Fruit fly (Drosophila melanogaster) whole organism, embryonic: ENCODE data around the gene Ppt1.

Experiments used
- Antp ChIP-seq: fragments of 200-800 bp; sonication (Bioruptor generic); optimal IDR thresholded peaks from 3 replicates; lab custom pipeline; 2016; ENCODE audit warnings: missing biosample characterization, missing genetic modification characterization
- CG10321 ChIP-seq: fragments of 200-800 bp; sonication (Bioruptor generic); IDR thresholded peaks from 2 replicates; pipeline ENCODE4 v1.3.6; 2022; ENCODE audit warnings: missing biosample characterization, missing genetic modification characterization
- CG10462 ChIP-seq: fragments of 200-800 bp; sonication (Bioruptor generic); optimal IDR thresholded peaks from 2 replicates; lab custom pipeline; 2016; ENCODE audit warnings: missing biosample characterization, missing genetic modification characterization
- CG10654 ChIP-seq: fragments of 200-800 bp; sonication (Bioruptor generic); optimal IDR thresholded peaks from 2 replicates; lab custom pipeline; 2016; ENCODE audit warnings: missing biosample characterization, missing genetic modification characterization
- CG1233 ChIP-seq: fragments of 200-800 bp; sonication (Bioruptor generic); optimal IDR thresholded peaks from 4 replicates; lab custom pipeline; 2018; ENCODE audit warnings: missing biosample characterization, mild to moderate bottlenecking, missing genetic modification characterization
- CG12659 ChIP-seq: fragments of 200-800 bp; sonication (Bioruptor generic); optimal IDR thresholded peaks from 3 replicates; lab custom pipeline; 2017; ENCODE audit warnings: mild to moderate bottlenecking, missing biosample characterization, missing genetic modification reagents, missing genetic modification characterization
- CG14014 ChIP-seq: fragments of 200-800 bp; sonication (Bioruptor generic); IDR thresholded peaks from 2 replicates; pipeline ENCODE4 v1.3.6; 2022; ENCODE audit warnings: missing biosample characterization, missing genetic modification characterization
- CG14667 ChIP-seq: fragments of 200-800 bp; sonication (Bioruptor generic); IDR thresholded peaks from 2 replicates; pipeline ENCODE4 v1.3.6; 2022; ENCODE audit warnings: missing biosample characterization, missing genetic modification characterization
- CG14860 ChIP-seq: fragments of 200-800 bp; sonication (Bioruptor generic); IDR thresholded peaks from 3 replicates; pipeline ENCODE4 v1.3.6; 2022; ENCODE audit warnings: missing biosample characterization, missing genetic modification characterization; ENCODE audit not compliant: partially characterized antibody
- CG15269 ChIP-seq: fragments of 200-800 bp; sonication (Bioruptor generic); optimal IDR thresholded peaks from 2 replicates; lab custom pipeline; 2018; ENCODE audit warnings: missing biosample characterization, mild to moderate bottlenecking, missing genetic modification characterization, moderate library complexity
- CG1647 ChIP-seq: fragments of 200-800 bp; sonication (Bioruptor generic); optimal IDR thresholded peaks from 3 replicates; lab custom pipeline; 2016; ENCODE audit warnings: missing biosample characterization, missing genetic modification characterization
- CG17328 ChIP-seq: fragments of 200-800 bp; sonication (Bioruptor generic); IDR thresholded peaks from 2 replicates; pipeline ENCODE4 v1.3.6; 2022; ENCODE audit warnings: missing biosample characterization, missing genetic modification characterization
- CG17359 ChIP-seq: fragments of 200-800 bp; sonication (Bioruptor generic); optimal IDR thresholded peaks from 3 replicates; lab custom pipeline; 2018; ENCODE audit warnings: missing biosample characterization, mild to moderate bottlenecking, missing genetic modification characterization, moderate library complexity
- CG17612 ChIP-seq: fragments of 200-800 bp; sonication (Bioruptor generic); IDR thresholded peaks from 2 replicates; pipeline ENCODE4 v1.3.6; 2022; ENCODE audit warnings: missing biosample characterization, missing genetic modification characterization
- CG18011 ChIP-seq: fragments of 200-800 bp; sonication (Bioruptor generic); optimal IDR thresholded peaks from 2 replicates; lab custom pipeline; 2017; ENCODE audit warnings: missing biosample characterization, missing genetic modification characterization, mild to moderate bottlenecking, moderate library complexity, missing genotype
- CG2202 ChIP-seq: fragments of 200-800 bp; sonication (Bioruptor generic); optimal IDR thresholded peaks from 2 replicates; lab custom pipeline; 2018; ENCODE audit warnings: missing biosample characterization, mild to moderate bottlenecking, missing genetic modification characterization
- CG34376 ChIP-seq: fragments of 200-800 bp; sonication (Bioruptor generic); optimal IDR thresholded peaks from 2 replicates; lab custom pipeline; 2018; ENCODE audit warnings: missing biosample characterization, mild to moderate bottlenecking, missing genetic modification characterization
- CG3847 ChIP-seq: fragments of 200-800 bp; sonication (Bioruptor generic); IDR thresholded peaks from 2 replicates; pipeline ENCODE4 v1.3.6; 2022; ENCODE audit warnings: missing biosample characterization, missing genetic modification characterization
- CG4617 ChIP-seq: fragments of 200-800 bp; sonication (Bioruptor generic); optimal IDR thresholded peaks from 3 replicates; lab custom pipeline; 2016; ENCODE audit warnings: missing biosample characterization, missing genetic modification characterization, borderline replicate concordance
- CG5180 ChIP-seq: fragments of 200-800 bp; sonication (Bioruptor generic); optimal IDR thresholded peaks from 3 replicates; lab custom pipeline; 2017; ENCODE audit warnings: missing biosample characterization, missing genetic modification characterization, mild to moderate bottlenecking, moderate library complexity, missing genetic modification reagents
- CG6254 ChIP-seq: fragments of 200-800 bp; sonication (Bioruptor generic); optimal IDR thresholded peaks from 3 replicates; lab custom pipeline; 2017; ENCODE audit warnings: mild to moderate bottlenecking, missing biosample characterization, missing genetic modification reagents, missing genetic modification characterization
- CG7963 ChIP-seq: fragments of 200-800 bp; sonication (Bioruptor generic); IDR thresholded peaks from 3 replicates; pipeline ENCODE4 v1.3.6; 2022; ENCODE audit warnings: missing biosample characterization, missing genetic modification characterization; ENCODE audit not compliant: partially characterized antibody
- CG8281 ChIP-seq: fragments of 200-800 bp; sonication (Bioruptor generic); optimal IDR thresholded peaks from 2 replicates; lab custom pipeline; 2018; ENCODE audit warnings: missing biosample characterization, mild to moderate bottlenecking, missing genetic modification characterization, moderate library complexity
- CG8924 ChIP-seq: fragments of 200-800 bp; optimal IDR thresholded peaks from 3 replicates; lab custom pipeline; 2019; ENCODE audit warnings: missing biosample characterization, mild to moderate bottlenecking, missing genetic modification characterization, moderate library complexity
- Doc2 ChIP-seq: fragments of 200-800 bp; sonication (Bioruptor generic); IDR thresholded peaks from 2 replicates; pipeline ENCODE4 v1.3.6; 2022; ENCODE audit warnings: missing biosample characterization, missing genetic modification characterization
- Elba2 ChIP-seq: fragments of 200-800 bp; sonication (Bioruptor generic); optimal IDR thresholded peaks from 3 replicates; lab custom pipeline; 2016; ENCODE audit warnings: missing biosample characterization, missing genetic modification characterization
- Fer1 ChIP-seq: fragments of 200-800 bp; sonication (Bioruptor generic); optimal IDR thresholded peaks from 2 replicates; lab custom pipeline; 2017; ENCODE audit warnings: missing biosample characterization, mild to moderate bottlenecking, missing genetic modification characterization
- Fer3 ChIP-seq: fragments of 200-800 bp; sonication (Bioruptor generic); optimal IDR thresholded peaks from 2 replicates; lab custom pipeline; 2018; ENCODE audit warnings: missing biosample characterization, mild to moderate bottlenecking, missing genetic modification characterization, moderate library complexity
- Hr39 ChIP-seq: fragments of >200 bp; optimal IDR thresholded peaks from 2 replicates; lab custom pipeline; 2017
- Hr78 ChIP-seq, 2 experiments: fragments of 200-800 bp in 1 of 2; fragments of >200 bp in 1 of 2; sonication (Bioruptor generic) in 1 of 2; optimal IDR thresholded peaks; 2 replicates each; lab custom pipeline; 2017 to 2019; ENCODE audit warnings: missing biosample characterization in 2 of 2, missing genetic modification characterization in 2 of 2, mild to moderate bottlenecking in 1 of 2, moderate library complexity in 1 of 2
- Lpt ChIP-seq: fragments of >200 bp; optimal IDR thresholded peaks from 2 replicates; lab custom pipeline; 2018; ENCODE audit warnings: missing biosample characterization, missing genetic modification characterization
- Sin3A ChIP-seq: fragments of >200 bp; optimal IDR thresholded peaks from 2 replicates; lab custom pipeline; 2018
- bigmax ChIP-seq: fragments of 200-800 bp; sonication (Bioruptor generic); optimal IDR thresholded peaks from 2 replicates; lab custom pipeline; 2018; ENCODE audit warnings: missing biosample characterization, mild to moderate bottlenecking, missing genetic modification characterization
- ci ChIP-seq: fragments of 200-800 bp; sonication (Bioruptor generic); IDR thresholded peaks from 3 replicates; pipeline ENCODE4 v1.3.6; 2022; ENCODE audit warnings: missing biosample characterization, missing genetic modification characterization
- crc ChIP-seq: fragments of 200-800 bp; sonication (Bioruptor generic); optimal IDR thresholded peaks from 2 replicates; lab custom pipeline; 2016; ENCODE audit warnings: missing biosample characterization, missing genetic modification characterization
- croc ChIP-seq: fragments of 200-800 bp; sonication (Bioruptor generic); conservative IDR thresholded peaks from 3 replicates; pipeline ENCODE4 v1.3.6; 2022; ENCODE audit warnings: missing biosample characterization, missing genetic modification characterization
- fd3F ChIP-seq: fragments of 200-800 bp; sonication (Bioruptor generic); optimal IDR thresholded peaks from 2 replicates; lab custom pipeline; 2018; ENCODE audit warnings: missing biosample characterization, mild to moderate bottlenecking, missing genetic modification characterization, moderate library complexity
- knrl ChIP-seq: fragments of 200-800 bp; sonication (Bioruptor generic); IDR thresholded peaks from 3 replicates; pipeline ENCODE4 v1.3.6; 2022; ENCODE audit warnings: missing biosample characterization, missing genetic modification characterization; ENCODE audit not compliant: partially characterized antibody
- lilli ChIP-seq: fragments of 200-800 bp; sonication (Bioruptor generic); optimal IDR thresholded peaks from 3 replicates; lab custom pipeline; 2016; ENCODE audit warnings: missing biosample characterization, missing genetic modification characterization
- odd ChIP-seq: fragments of 200-800 bp; sonication (Bioruptor generic); optimal IDR thresholded peaks from 2 replicates; lab custom pipeline; 2017; ENCODE audit warnings: missing biosample characterization, mild to moderate bottlenecking, missing genetic modification characterization
- pan ChIP-seq, 4 experiments: fragments of >200 bp in 3 of 4; fragments of 200-800 bp in 1 of 4; sonication (Bioruptor generic) in 1 of 4; optimal IDR thresholded peaks in 3 of 4; IDR thresholded peaks in 1 of 4; 2 replicates each; pipeline versions ENCODE4 v1.3.6 to Lab custom; 2017 to 2022; ENCODE audit warnings: missing biosample characterization in 2 of 4, missing genetic modification characterization in 2 of 4, mixed read lengths in 1 of 4
- prd ChIP-seq, 3 experiments: fragments of >200 bp in 2 of 3; fragments of 200-800 bp in 1 of 3; sonication (Bioruptor generic) in 1 of 3; optimal IDR thresholded peaks in 2 of 3; IDR thresholded peaks in 1 of 3; 2 replicates in 2 of 3; 3 replicates in 1 of 3; pipeline versions ENCODE4 v1.3.6 to Lab custom; 2017 to 2022; ENCODE audit warnings: missing biosample characterization in 1 of 3, missing genetic modification characterization in 1 of 3
- ranshi ChIP-seq: fragments of 200-800 bp; sonication (Bioruptor generic); IDR thresholded peaks from 2 replicates; pipeline ENCODE4 v1.3.6; 2022; ENCODE audit warnings: missing biosample characterization, missing genetic modification characterization
- sqz ChIP-seq: fragments of 200-800 bp; sonication (Bioruptor generic); optimal IDR thresholded peaks from 3 replicates; lab custom pipeline; 2018; ENCODE audit warnings: missing biosample characterization, mild to moderate bottlenecking, missing genetic modification characterization
- usp ChIP-seq: fragments of >200 bp; optimal IDR thresholded peaks from 2 replicates; lab custom pipeline; 2017; ENCODE audit warnings: missing biosample characterization, missing genetic modification characterization
- zen2 ChIP-seq: fragments of 200-800 bp; sonication (Bioruptor generic); IDR thresholded peaks from 3 replicates; pipeline ENCODE4 v1.3.6; 2022; ENCODE audit warnings: missing biosample characterization, missing genetic modification characterization; ENCODE audit not compliant: partially characterized antibody

The Ppt1 gene

DNA sequence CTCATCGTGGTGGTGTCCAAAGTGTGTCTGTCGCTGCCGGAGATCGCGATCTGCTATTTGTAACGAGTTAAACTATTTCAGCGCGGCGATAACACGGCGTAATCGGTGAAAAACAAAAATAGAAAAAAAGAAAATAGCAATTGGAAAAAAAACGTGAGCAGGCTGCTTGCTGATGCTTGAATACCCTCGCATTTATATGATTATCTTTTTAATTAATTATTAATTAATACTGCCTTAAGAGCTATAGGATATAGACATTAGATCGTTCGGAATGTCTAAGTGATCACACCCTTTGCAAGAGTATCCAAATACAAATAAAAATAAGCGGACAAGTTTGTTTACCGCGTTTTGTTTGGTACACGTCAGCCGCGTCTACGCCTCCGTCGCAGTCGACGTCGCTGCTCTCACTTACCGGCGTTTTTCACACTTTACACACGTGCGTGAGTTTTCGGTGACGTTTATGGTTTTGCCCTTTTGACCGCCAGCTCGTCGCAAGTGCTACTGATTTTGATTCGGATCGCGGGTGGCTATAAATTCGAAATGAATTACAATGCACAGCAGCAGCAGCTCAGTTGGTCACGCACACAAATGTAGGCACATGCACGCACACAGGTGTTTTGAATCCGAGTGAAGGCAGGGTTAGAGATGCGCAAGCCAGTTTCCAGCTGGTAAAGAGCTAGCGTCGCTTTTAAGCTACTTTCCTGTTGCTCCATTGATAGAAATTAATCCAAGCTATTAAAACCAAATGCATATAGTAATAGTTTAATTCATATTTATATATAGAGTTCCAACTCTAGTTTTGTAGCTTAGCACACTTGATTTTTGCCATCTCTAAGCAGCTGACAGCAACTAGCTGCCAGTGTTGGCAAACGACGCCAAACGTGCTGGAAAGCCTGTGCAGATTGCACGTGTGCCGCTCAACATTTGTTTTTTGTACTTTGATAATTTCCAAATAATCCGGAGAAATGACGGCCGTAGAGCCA lies 24.3 kb upstream of the Ppt1 start, which contains the start of the genes CG2004 and CG1785 (continued):
- TF ChIP-seq Antp (GFP tag; lab: Kevin White, UChicago) (peak; percentile 79), CG1647 (GFP tag; lab: Kevin White, UChicago) (peak; percentile 78), CG6254 (peak; percentile 72), CG10654 (GFP tag; lab: Kevin White, UChicago) (peak; percentile 88), pan (optimal IDR thresholded peaks at IDR 0.05; lab: Kevin White, UChicago) (no peak), pan (GFP tag; optimal IDR thresholded peaks at IDR 0.05 in 1 of 2, IDR thresholded peaks at IDR 0.05 in 1 of 2) (peak in 1 of 2 experiments; percentile 91), CG4617 (peak; percentile 91), bigmax (GFP tag; lab: Kevin White, UChicago) (no peak), CG1233 (GFP tag; lab: Kevin White, UChicago) (peak; percentile 87), Sin3A (lab: Kevin White, UChicago) (peak; percentile 84), CG8924 (tag; lab: Kevin White, UChicago) (peak; percentile 91), sqz (peak; percentile 40), zen2 (GFP tag; lab: Robert Waterston, UW) (peak; percentile 44; the same call in 1 of the 3 replicates), prd (optimal IDR thresholded peaks at IDR 0.05; lab: Kevin White, UChicago) (no peak), prd (GFP tag; IDR thresholded peaks at IDR 0.05; lab: Robert Waterston, UW) (peak; percentile 97), CG3847 (peak; percentile 95), CG17359 (tag; lab: Kevin White, UChicago) (peak; percentile 87), lilli (GFP tag; lab: Kevin White, UChicago) (peak; percentile 96), odd (GFP tag; lab: Kevin White, UChicago) (peak; percentile 73), Fer1 (GFP tag; lab: Kevin White, UChicago) (peak; percentile 90), CG14014 (GFP tag; lab: Robert Waterston, UW) (peak; percentile 90), Elba2 (GFP tag; lab: Kevin White, UChicago) (peak; percentile 81), knrl (peak; percentile 75), Doc2 (GFP tag; lab: Robert Waterston, UW) (peak; percentile 76), CG5180 (peak; percentile 63), CG10321 (GFP tag; lab: Robert Waterston, UW) (peak; percentile 69), Hr39 (lab: Kevin White, UChicago) (no peak), CG7963 (no peak), CG17328 (peak; percentile 91), CG14860 (GFP tag; lab: Robert Waterston, UW) (peak; percentile 61; the same call in 2 of the 3 replicates), CG2202 (tag; lab: Kevin White, UChicago) (peak; percentile 68), Fer3 (tag; lab: Kevin White, UChicago) (peak; percentile 90), CG10462 (peak; percentile 86), crc (GFP tag; lab: Kevin White, UChicago) (peak; percentile 44), CG12659 (peak; percentile 95), CG34376 (peak; percentile 81), fd3F (GFP tag; lab: Kevin White, UChicago) (peak; percentile 79), Lpt (GFP tag; lab: Kevin White, UChicago) (no peak), CG17612 (peak; percentile 82), CG18011 (GFP tag; lab: Kevin White, UChicago) (peak; percentile 80), usp (GFP tag; lab: Kevin White, UChicago) (no peak), CG14667 (GFP tag; lab: Robert Waterston, UW) (peak; percentile 93), CG8281 (peak; percentile 59), Hr78 (GFP tag; optimal IDR thresholded peaks at IDR 0.05; lab: Kevin White, UChicago) (peak in 1 of 2 experiments; percentile 99), ci (GFP tag; lab: Robert Waterston, UW) (peak; percentile 95), croc (GFP tag; lab: Robert Waterston, UW) (peak; percentile 90), ranshi (GFP tag; lab: Robert Waterston, UW) (peak; percentile 93), CG15269 (tag; lab: Kevin White, UChicago) (peak; percentile 84)
